Worm (Caenorhabditis elegans): ENCODE results near the gene del-10.

Gene del-10

ce11 chrII:6493709-6494326 lies 11.9 kb upstream of the del-10 start:
- TF ChIP-seq ama-1 (optimal IDR thresholded peaks at IDR 0.05) (peak; percentile 35), nhr-11 (tag; optimal IDR thresholded peaks at IDR 0.05) (no peak)

- TF ChIP-seq elt-1 (tag; optimal IDR thresholded peaks at IDR 0.05): no peak
- TF ChIP-seq sea-2 (GFP tag; optimal IDR thresholded peaks at IDR 0.05): no peak
- no peak for TF ChIP-seq unc-62 (GFP tag; optimal IDR thresholded peaks at IDR 0.05)
- TF ChIP-seq ztf-11 (tag; optimal IDR thresholded peaks at IDR 0.05): no peak
- TF ChIP-seq ceh-16 (tag; optimal IDR thresholded peaks at IDR 0.05): no peak
- TF ChIP-seq ZK546.5 (tag; optimal IDR thresholded peaks at IDR 0.05): no peak
Observed at ce11 chrII:6493139-6493538, 11.2 kb upstream of the del-10 start.

DNA sequence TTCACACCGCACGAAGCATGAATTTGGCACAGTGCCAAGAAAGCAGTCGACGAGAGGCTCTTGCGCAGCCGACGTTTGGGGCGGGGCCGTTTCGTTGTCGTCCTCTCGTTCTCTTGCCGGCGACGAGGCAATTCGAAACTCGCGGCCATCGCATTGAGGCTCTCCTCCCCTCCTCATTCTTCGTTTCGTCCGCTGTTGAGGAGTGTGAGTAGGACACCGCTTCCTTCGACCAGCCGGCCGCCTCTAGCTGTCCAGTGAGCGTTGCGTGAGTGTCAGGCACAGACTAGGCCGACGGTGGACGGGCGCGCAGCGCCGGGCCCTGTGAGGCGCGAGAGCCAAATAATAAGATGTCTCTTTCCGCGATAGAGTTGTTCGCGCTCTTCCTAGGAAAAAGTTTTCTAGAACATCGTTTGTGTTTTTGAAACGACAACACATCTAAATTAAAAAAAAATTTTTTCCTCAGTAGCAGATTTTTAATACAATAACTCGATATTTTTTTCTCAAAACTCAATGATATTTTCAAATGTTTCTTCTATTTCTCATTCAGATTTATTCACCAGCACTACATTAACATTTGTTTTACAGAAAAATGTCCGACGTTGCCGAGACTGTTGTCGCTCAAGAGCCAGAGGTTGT lies 10.0 kb upstream of the del-10 start, which contains the start of the genes T28D9.11 and T28D9.1:
TSS of gene T28D9.11 (minus strand) at position 177 of the 636 bp plus-strand sequence.
TSS of gene T28D9.1 (plus strand) at position 586 of the 636 bp plus-strand sequence.
- TF ChIP-seq ztf-4 (tag; optimal IDR thresholded peaks at IDR 0.05) (peak; percentile 17), hmg-11 (tag; optimal IDR thresholded peaks at IDR 0.05) (peak; percentile 76), fkh-10 (GFP tag; optimal IDR thresholded peaks at IDR 0.05) (peak; percentile 54), skn-1 (tag; optimal IDR thresholded peaks at IDR 0.05) (no peak), ama-1 (optimal IDR thresholded peaks at IDR 0.05) (peak; percentile 89), aly-2 (tag; optimal IDR thresholded peaks at IDR 0.05) (no peak), snpc-4 (tag; optimal IDR thresholded peaks at IDR 0.05) (peak; percentile 97), pha-4 (tag; optimal IDR thresholded peaks at IDR 0.05) (peak; percentile 19), nfya-1 (tag; optimal IDR thresholded peaks at IDR 0.05; ENCODE audit: insufficient read depth) (peak; percentile 86), sea-2 (GFP tag; optimal IDR thresholded peaks at IDR 0.05) (peak; percentile 15), tbx-2 (tag; optimal IDR thresholded peaks at IDR 0.05) (no peak), lin-39 (tag; optimal IDR thresholded peaks at IDR 0.05) (peak; percentile 75), lin-15B (tag; optimal IDR thresholded peaks at IDR 0.05) (peak; percentile 80), lsy-12 (tag; optimal IDR thresholded peaks at IDR 0.05) (peak; percentile 47)

ce11 chrII:6491187-6491586 lies 9.3 kb upstream of the del-10 start:
- TF ChIP-seq elt-3 (tag; optimal IDR thresholded peaks at IDR 0.05): no peak
- TF ChIP-seq lin-15B (tag; optimal IDR thresholded peaks at IDR 0.05): no peak
- no peak for TF ChIP-seq nhr-237 (tag; optimal IDR thresholded peaks at IDR 0.05)
- TF ChIP-seq ceh-16 (tag; optimal IDR thresholded peaks at IDR 0.05): no peak
- TF ChIP-seq snpc-4 (tag; optimal IDR thresholded peaks at IDR 0.05): no peak
- TF ChIP-seq lsy-12 (tag; optimal IDR thresholded peaks at IDR 0.05): no peak
- no peak for TF ChIP-seq jun-1 (tag; optimal IDR thresholded peaks at IDR 0.05)
- TF ChIP-seq unc-62 (GFP tag; optimal IDR thresholded peaks at IDR 0.05): no peak
- no peak for TF ChIP-seq skn-1 (tag; optimal IDR thresholded peaks at IDR 0.05)
- no peak for TF ChIP-seq elt-1 (tag; optimal IDR thresholded peaks at IDR 0.05)
- no peak for TF ChIP-seq egl-27 (tag; optimal IDR thresholded peaks at IDR 0.05)
- TF ChIP-seq ceh-28 (tag; optimal IDR thresholded peaks at IDR 0.05): no peak
- no peak for TF ChIP-seq zag-1 (tag; optimal IDR thresholded peaks at IDR 0.05)
- no peak for TF ChIP-seq nhr-43 (tag; optimal IDR thresholded peaks at IDR 0.05; ENCODE audit: poor library complexity, severe bottlenecking)
- TF ChIP-seq ztf-4 (tag; optimal IDR thresholded peaks at IDR 0.05): no peak
- no peak for TF ChIP-seq nhr-11 (tag; optimal IDR thresholded peaks at IDR 0.05)
- TF ChIP-seq nhr-28 (tag; optimal IDR thresholded peaks at IDR 0.05): no peak
- TF ChIP-seq pqm-1 (tag; optimal IDR thresholded peaks at IDR 0.05): no peak

- TF ChIP-seq nhr-11 (tag; optimal IDR thresholded peaks at IDR 0.05) (no peak), lin-39 (tag; optimal IDR thresholded peaks at IDR 0.05) (peak; percentile 61), lin-15B (tag; optimal IDR thresholded peaks at IDR 0.05) (peak; percentile 78), ZK546.5 (tag; optimal IDR thresholded peaks at IDR 0.05) (no peak), hmg-11 (tag; optimal IDR thresholded peaks at IDR 0.05) (no peak), nfya-1 (tag; optimal IDR thresholded peaks at IDR 0.05; ENCODE audit: insufficient read depth) (peak; percentile 95), pqm-1 (tag; optimal IDR thresholded peaks at IDR 0.05) (peak; percentile 34), nhr-23 (tag; optimal IDR thresholded peaks at IDR 0.05) (peak; percentile 80), nhr-67 (tag; optimal IDR thresholded peaks at IDR 0.05) (no peak), eor-1 (tag; optimal IDR thresholded peaks at IDR 0.05) (no peak), pha-4 (tag; optimal IDR thresholded peaks at IDR 0.05) (peak; percentile 81), ama-1 (optimal IDR thresholded peaks at IDR 0.05) (no peak), ztf-4 (tag; optimal IDR thresholded peaks at IDR 0.05) (no peak), jun-1 (tag; optimal IDR thresholded peaks at IDR 0.05) (no peak), aly-2 (tag; optimal IDR thresholded peaks at IDR 0.05) (no peak), daf-12 (tag; optimal IDR thresholded peaks at IDR 0.05) (no peak), nhr-43 (tag; optimal IDR thresholded peaks at IDR 0.05; ENCODE audit: poor library complexity, severe bottlenecking) (peak; percentile 39), tbx-2 (tag; optimal IDR thresholded peaks at IDR 0.05) (no peak), lsy-12 (tag; optimal IDR thresholded peaks at IDR 0.05) (peak; percentile 9), nhr-76 (tag; optimal IDR thresholded peaks at IDR 0.05) (no peak), R02D3.7 (tag; optimal IDR thresholded peaks at IDR 0.05) (peak; percentile 51), nhr-12 (tag; optimal IDR thresholded peaks at IDR 0.05) (no peak), skn-1 (tag; optimal IDR thresholded peaks at IDR 0.05) (no peak), egl-5 (tag; optimal IDR thresholded peaks at IDR 0.05) (peak; percentile 92), ceh-28 (tag; optimal IDR thresholded peaks at IDR 0.05) (peak; percentile 22), fkh-10 (GFP tag; optimal IDR thresholded peaks at IDR 0.05) (no peak), fos-1 (tag; optimal IDR thresholded peaks at IDR 0.05) (no peak), mml-1 (tag; optimal IDR thresholded peaks at IDR 0.05) (no peak), egl-27 (tag; optimal IDR thresholded peaks at IDR 0.05) (no peak), elt-1 (tag; optimal IDR thresholded peaks at IDR 0.05) (no peak)
Observed at ce11 chrII:6489711-6490184, 7.8 kb upstream of the del-10 start, which contains the start of the genes snr-3 and rsp-5. Gene snr-3 (minus strand): TSS chrII:6489761. Gene rsp-5 (plus strand): TSS chrII:6490165.

Data from whole organism, L3 larva.